Fruit fly (Drosophila melanogaster): Measurements from ENCODE around the gene hoe1.

dm6 chr2L:4895902-4896301, 36.3 kb downstream of the hoe1 start:
- TF ChIP-seq Hr4 (GFP tag; optimal IDR thresholded peaks at IDR 0.05): no peak
- TF ChIP-seq Met (GFP tag; optimal IDR thresholded peaks at IDR 0.05): no peak
